Worm (Caenorhabditis elegans) whole organism, L2 larva: Measurements from ENCODE around the gene F19G12.8.
A peak's percentile ranks its signal among the peaks of the same experiment; 100 is the strongest.

Experiments used
- F13H6.1 ChIP-seq: sonication (generic microtip); optimal IDR thresholded peaks from 2 replicates; lab custom pipeline; 2016; ENCODE audit warnings: missing genetic modification characterization, missing compliant biosample characterization
- R02D3.7 ChIP-seq: fragments of 150-350 bp; optimal IDR thresholded peaks from 2 replicates; lab custom pipeline; 2014; ENCODE audit warnings: missing biosample characterization, missing genetic modification characterization
- Y55F3AM.14 ChIP-seq: fragments of 200-800 bp; sonication (Bioruptor generic); optimal IDR thresholded peaks from 2 replicates; lab custom pipeline; 2018; ENCODE audit warnings: mild to moderate bottlenecking, missing genetic modification characterization, missing compliant biosample characterization
- ZK546.5 ChIP-seq: sonication (generic microtip); optimal IDR thresholded peaks from 2 replicates; lab custom pipeline; 2017; ENCODE audit warnings: missing biosample characterization, missing genetic modification characterization
- alr-1 ChIP-seq: fragments of 150-350 bp; optimal IDR thresholded peaks from 2 replicates; lab custom pipeline; 2014; ENCODE audit warnings: missing biosample characterization, missing genetic modification characterization
- aly-2 ChIP-seq: fragments of 150-350 bp; optimal IDR thresholded peaks from 2 replicates; lab custom pipeline; 2014; ENCODE audit warnings: missing biosample characterization, missing genetic modification characterization
- ama-1 ChIP-seq: fragments of 150-350 bp; optimal IDR thresholded peaks from 2 replicates; lab custom pipeline; 2018; ENCODE audit warnings: inconsistent platforms
- blmp-1 ChIP-seq: sonication (generic microtip); optimal IDR thresholded peaks from 2 replicates; lab custom pipeline; 2017; ENCODE audit warnings: missing genetic modification characterization, mild to moderate bottlenecking, missing compliant biosample characterization, antibody characterized with exemption, moderate library complexity; ENCODE audit not compliant: insufficient read depth
- ceh-16 ChIP-seq: fragments of 150-350 bp; optimal IDR thresholded peaks from 2 replicates; lab custom pipeline; 2014; ENCODE audit warnings: missing biosample characterization, missing genetic modification characterization
- ceh-82 ChIP-seq: fragments of 150-350 bp; optimal IDR thresholded peaks from 2 replicates; lab custom pipeline; 2014; ENCODE audit warnings: missing biosample characterization, missing genetic modification characterization
- crh-2 ChIP-seq: sonication (generic microtip); optimal IDR thresholded peaks from 2 replicates; lab custom pipeline; 2017; ENCODE audit warnings: missing biosample characterization, missing genetic modification characterization
- dmd-4 ChIP-seq: sonication (generic microtip); optimal IDR thresholded peaks from 2 replicates; lab custom pipeline; 2017; ENCODE audit warnings: missing biosample characterization, missing genetic modification characterization
- elt-1 ChIP-seq: fragments of 150-350 bp; optimal IDR thresholded peaks from 2 replicates; lab custom pipeline; 2014; ENCODE audit warnings: missing biosample characterization, missing genetic modification characterization
- fos-1 ChIP-seq: fragments of 150-350 bp; optimal IDR thresholded peaks from 2 replicates; lab custom pipeline; 2014; ENCODE audit warnings: missing biosample characterization, missing genetic modification characterization
- gmeb-1 ChIP-seq: fragments of 150-350 bp; optimal IDR thresholded peaks from 2 replicates; lab custom pipeline; 2014; ENCODE audit warnings: missing biosample characterization, missing genetic modification characterization
- lin-11 ChIP-seq: fragments of 150-350 bp; sonication (generic microtip); optimal IDR thresholded peaks from 2 replicates; lab custom pipeline; 2014; ENCODE audit warnings: missing biosample characterization, missing genetic modification characterization, inconsistent platforms, mixed read lengths
- lin-13 ChIP-seq: fragments of 150-350 bp; optimal IDR thresholded peaks from 2 replicates; lab custom pipeline; 2014; ENCODE audit warnings: missing biosample characterization, missing genetic modification reagents, missing genetic modification characterization
- lin-39 ChIP-seq: fragments of 150-350 bp; optimal IDR thresholded peaks from 2 replicates; lab custom pipeline; 2014; ENCODE audit warnings: missing biosample characterization, missing genetic modification reagents, missing genetic modification characterization
- mab-5 ChIP-seq: fragments of 150-350 bp; optimal IDR thresholded peaks from 2 replicates; lab custom pipeline; 2014; ENCODE audit warnings: missing biosample characterization, missing genetic modification characterization
- mdl-1 ChIP-seq, 2 experiments: fragments of 150-350 bp in 1 of 2; sonication (generic microtip) in 1 of 2; optimal IDR thresholded peaks; 2 replicates each; lab custom pipeline; 2017; ENCODE audit warnings: missing biosample characterization in 2 of 2, missing genetic modification characterization in 2 of 2
- nhr-10 ChIP-seq: sonication (generic microtip); optimal IDR thresholded peaks from 2 replicates; lab custom pipeline; 2017; ENCODE audit warnings: missing biosample characterization, missing genetic modification characterization
- nhr-11 ChIP-seq: fragments of 150-350 bp; optimal IDR thresholded peaks from 2 replicates; lab custom pipeline; 2014; ENCODE audit warnings: missing biosample characterization, missing genetic modification characterization
- nhr-12 ChIP-seq: fragments of 150-350 bp; optimal IDR thresholded peaks from 2 replicates; lab custom pipeline; 2014; ENCODE audit warnings: missing biosample characterization, missing genetic modification characterization
- nhr-129 ChIP-seq: fragments of 150-350 bp; optimal IDR thresholded peaks from 2 replicates; lab custom pipeline; 2014; ENCODE audit warnings: missing biosample characterization, missing genetic modification characterization
- nhr-21 ChIP-seq: fragments of 150-350 bp; optimal IDR thresholded peaks from 2 replicates; lab custom pipeline; 2014; ENCODE audit warnings: missing biosample characterization, missing genetic modification characterization
- nhr-23 ChIP-seq: fragments of 150-350 bp; optimal IDR thresholded peaks from 2 replicates; lab custom pipeline; 2014; ENCODE audit warnings: missing biosample characterization, missing genetic modification reagents, missing genetic modification characterization
- nhr-25 ChIP-seq: fragments of 150-350 bp; sonication (generic microtip); optimal IDR thresholded peaks from 3 replicates; lab custom pipeline; 2014; ENCODE audit warnings: missing biosample characterization, missing genetic modification characterization
- nhr-6 ChIP-seq: fragments of 150-350 bp; optimal IDR thresholded peaks from 2 replicates; lab custom pipeline; 2014; ENCODE audit warnings: missing biosample characterization, missing genetic modification characterization
- nhr-77 ChIP-seq: fragments of 150-350 bp; optimal IDR thresholded peaks from 2 replicates; lab custom pipeline; 2014; ENCODE audit warnings: missing biosample characterization, missing genetic modification characterization
- peb-1 ChIP-seq: fragments of 150-350 bp; optimal IDR thresholded peaks from 2 replicates; lab custom pipeline; 2014; ENCODE audit warnings: missing biosample characterization, missing genetic modification characterization
- skn-1 ChIP-seq: sonication (generic microtip); optimal IDR thresholded peaks from 2 replicates; lab custom pipeline; 2017; ENCODE audit warnings: missing biosample characterization, missing genetic modification characterization
- sma-3 ChIP-seq: sonication (generic microtip); optimal IDR thresholded peaks from 2 replicates; lab custom pipeline; 2016; ENCODE audit warnings: missing genetic modification reagents, missing genetic modification characterization, missing compliant biosample characterization
- sma-9 ChIP-seq, 2 experiments: fragments of 150-350 bp in 1 of 2; sonication (generic microtip) in 1 of 2; optimal IDR thresholded peaks; 2 replicates each; lab custom pipeline; 2014 to 2016; ENCODE audit warnings: missing genetic modification characterization in 2 of 2, mild to moderate bottlenecking in 1 of 2, missing biosample characterization in 1 of 2, missing compliant biosample characterization in 1 of 2, missing genetic modification reagents in 1 of 2, moderate library complexity in 1 of 2
- snpc-4 ChIP-seq: fragments of 150-350 bp; optimal IDR thresholded peaks from 2 replicates; lab custom pipeline; 2014; ENCODE audit warnings: missing biosample characterization, missing genetic modification characterization
- unc-39 ChIP-seq: fragments of 150-350 bp; optimal IDR thresholded peaks from 2 replicates; lab custom pipeline; 2014; ENCODE audit warnings: missing biosample characterization, missing genetic modification characterization
- unc-55 ChIP-seq: fragments of 150-350 bp; sonication (generic microtip); optimal IDR thresholded peaks from 3 replicates; lab custom pipeline; 2014; ENCODE audit warnings: missing biosample characterization, missing genetic modification reagents, missing genetic modification characterization
- zag-1 ChIP-seq: fragments of 150-350 bp; optimal IDR thresholded peaks from 2 replicates; lab custom pipeline; 2014; ENCODE audit warnings: missing biosample characterization, missing genetic modification characterization
- ztf-1 ChIP-seq: fragments of 200-800 bp; sonication (Bioruptor generic); conservative IDR thresholded peaks from 2 replicates; pipeline ENCODE4 v1.3.6; 2022; ENCODE audit warnings: missing genetic modification characterization, missing compliant biosample characterization
- ztf-11 ChIP-seq: sonication (generic microtip); optimal IDR thresholded peaks from 2 replicates; lab custom pipeline; 2017; ENCODE audit warnings: missing biosample characterization, missing genetic modification characterization

The F19G12.8 gene

DNA sequence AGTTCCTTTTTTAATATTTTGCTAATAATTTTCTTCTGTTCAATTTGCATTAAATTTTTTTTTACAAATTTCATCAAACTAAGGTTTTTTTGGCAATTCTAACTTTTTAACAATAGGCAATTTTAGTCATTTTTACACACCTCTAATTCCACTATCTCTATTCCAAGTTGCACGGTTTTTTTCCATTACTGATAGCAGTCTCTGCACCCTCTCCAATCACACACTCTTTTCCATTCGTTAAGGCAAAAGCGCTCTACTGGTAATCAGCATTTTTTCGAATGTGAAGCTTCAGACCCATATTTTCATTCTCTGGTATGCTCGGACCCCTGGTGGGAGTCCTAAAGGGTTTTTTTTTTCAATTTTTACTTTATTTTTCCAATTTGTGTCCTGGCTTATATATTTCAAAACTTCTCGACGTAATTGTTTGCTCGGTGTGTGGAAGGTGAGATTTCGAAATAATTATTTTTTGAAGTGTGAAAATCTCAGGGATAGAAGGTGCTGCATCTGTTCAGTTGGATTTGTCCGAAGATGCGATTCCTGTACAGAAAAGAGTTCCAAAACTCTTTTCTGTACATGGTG lies at the start of gene F19G12.8, which contains the start of gene F19G12.4:
TSS of gene F19G12.8 (plus strand) at position 545 of the 579 bp plus-strand sequence.
TSS of gene F19G12.4 (plus strand) at position 529 of the 579 bp plus-strand sequence.
- TF ChIP-seq fos-1 (tag; lab: Kevin White, UChicago) (peak; percentile 37), lin-13 (GFP tag; lab: Kevin White, UChicago) (no peak), nhr-129 (no peak), Y55F3AM.14 (GFP tag; lab: Kevin White, UChicago) (no peak), nhr-25 (tag; lab: Kevin White, UChicago) (no peak), gmeb-1 (no peak), skn-1 (tag; lab: Kevin White, UChicago) (peak; percentile 27), crh-2 (peak; percentile 2)

DNA sequence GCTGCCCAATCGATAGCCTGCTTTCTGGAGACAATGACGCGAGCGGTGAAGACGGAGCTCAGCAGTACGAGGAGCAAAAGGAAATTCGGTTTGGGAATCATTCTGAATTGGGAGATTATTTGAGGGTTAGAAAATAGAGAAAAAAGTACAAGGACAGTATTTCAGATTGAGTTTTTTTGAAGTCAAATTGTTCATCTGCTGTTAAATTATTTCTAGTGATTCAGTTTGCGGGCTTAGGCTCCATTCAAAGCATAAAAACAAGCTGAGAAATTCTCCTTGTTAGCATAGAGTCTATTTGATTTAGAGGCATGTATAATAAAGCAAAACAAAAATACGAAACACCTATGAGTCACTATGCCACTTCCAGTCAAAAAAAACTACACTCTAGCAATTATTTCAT lies 49.7 kb upstream of the F19G12.8 start, which contains the start of gene dgn-2:
TSS of gene dgn-2 (minus strand) at position 101 of the 400 bp plus-strand sequence.
- TF ChIP-seq unc-55, result no peak

DNA sequence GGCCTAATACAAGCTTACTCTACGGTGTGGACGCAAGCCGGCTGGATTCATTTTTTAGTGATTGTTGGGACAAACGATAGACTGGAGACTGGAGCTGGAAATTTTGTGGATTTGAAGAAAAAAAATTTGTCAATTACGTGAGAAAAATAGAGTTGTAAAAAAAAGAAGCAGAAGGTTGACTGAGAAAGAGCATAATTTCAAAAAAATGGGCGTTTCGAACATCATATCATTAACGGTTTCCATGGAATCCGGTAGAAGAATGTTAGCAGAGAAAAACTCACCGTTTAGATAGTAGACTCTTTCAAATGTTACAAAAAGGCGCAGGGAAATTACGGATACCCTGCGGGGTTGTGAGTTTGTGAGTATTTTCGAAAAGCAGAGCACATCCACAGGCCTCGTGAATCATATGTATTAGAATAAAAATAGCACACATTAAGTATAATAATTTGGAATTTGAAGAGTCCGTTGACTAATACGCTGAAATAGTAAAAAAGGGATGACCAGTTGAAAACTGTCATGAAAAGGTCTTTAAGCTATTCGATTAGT lies 46.3 kb upstream of the F19G12.8 start, which contains the start of gene F56C3.7:
TSS of gene F56C3.7 (minus strand) at position 51 of the 546 bp plus-strand sequence.
- no peak for TF ChIP-seq alr-1 (tag; lab: Kevin White, UChicago)
- TF ChIP-seq nhr-12 (tag; lab: Kevin White, UChicago), result no peak
- no peak for TF ChIP-seq ceh-16 (tag; lab: Kevin White, UChicago)
- TF ChIP-seq gmeb-1, result peak; percentile 4
- no peak for TF ChIP-seq unc-55

DNA sequence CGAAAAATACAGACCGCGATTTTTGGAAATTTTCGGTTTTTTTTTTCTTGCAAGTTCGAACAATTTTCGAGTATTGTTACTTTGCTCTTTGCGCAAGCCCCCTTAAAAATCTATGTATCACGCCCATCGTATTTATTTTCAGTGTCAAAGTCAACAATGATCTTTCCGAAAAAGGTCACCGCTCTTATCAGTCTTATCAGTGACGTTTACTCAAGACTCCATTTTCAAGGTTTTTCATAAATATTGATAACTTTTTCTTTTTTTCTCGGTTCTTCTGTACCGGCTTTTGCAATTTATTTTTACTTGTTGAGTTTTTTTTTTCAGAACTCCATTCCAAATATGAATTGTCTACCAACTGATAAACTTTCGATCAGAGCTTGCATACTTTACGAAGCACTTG lies 45.4 kb upstream of the F19G12.8 start, which contains the start of gene fbxa-190:
TSS of gene fbxa-190 (plus strand) at position 325 of the 400 bp plus-strand sequence.
- TF ChIP-seq fos-1 (tag; lab: Kevin White, UChicago), result peak; percentile 72
- peak; percentile 49 for TF ChIP-seq sma-9 (GFP tag; optimal IDR thresholded peaks at IDR 0.05; lab: Kevin White, UChicago)
- TF ChIP-seq sma-9 (tag; optimal IDR thresholded peaks at IDR 0.05; lab: Kevin White, UChicago), result no peak
- no peak for TF ChIP-seq R02D3.7 (tag; lab: Kevin White, UChicago)

DNA sequence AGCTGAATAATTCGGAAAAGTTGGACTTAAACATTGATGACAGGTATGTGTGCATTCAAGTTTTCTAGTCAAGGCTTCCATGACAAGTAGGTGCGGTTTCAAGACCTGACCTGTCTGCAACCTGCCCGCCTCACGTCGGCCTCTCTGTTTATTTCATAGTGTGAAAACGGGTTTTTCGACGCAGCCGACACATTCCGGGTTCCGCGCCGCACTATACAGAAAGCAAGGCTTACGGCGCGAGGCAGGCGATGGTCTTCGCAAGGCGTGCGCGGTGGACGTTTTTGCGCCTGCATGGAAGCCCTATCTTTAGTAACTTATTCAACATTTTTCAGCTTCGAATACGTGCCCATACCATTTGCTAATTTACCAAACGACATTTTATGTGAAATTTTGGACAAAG lies 44.7 kb upstream of the F19G12.8 start:
- TF ChIP-seq snpc-4 (tag; lab: Kevin White, UChicago) (peak; percentile 11), crh-2 (no peak), ZK546.5 (tag; lab: Kevin White, UChicago) (no peak), peb-1 (tag; lab: Kevin White, UChicago) (no peak)

DNA sequence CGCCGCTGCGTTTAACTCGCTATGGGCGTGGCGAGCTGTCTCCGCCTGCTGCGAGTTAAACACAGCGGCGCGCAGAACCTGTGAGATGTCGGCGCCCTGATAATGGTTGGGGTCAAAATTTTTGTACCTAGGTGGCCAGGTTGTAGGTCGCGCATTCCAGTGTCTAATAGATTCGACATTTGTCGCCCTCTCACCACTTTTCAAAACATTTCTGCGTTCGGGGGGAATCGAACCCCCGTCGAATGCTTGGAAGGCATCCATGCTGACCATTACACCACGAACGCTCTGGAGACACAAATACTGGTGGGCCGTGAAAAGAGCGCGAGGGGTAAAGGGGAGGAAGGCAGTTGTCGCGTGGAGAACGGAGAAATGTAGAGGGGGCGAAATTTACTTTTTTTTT lies 37.7 kb upstream of the F19G12.8 start:
- peak; percentile 56 for TF ChIP-seq sma-9 (GFP tag; optimal IDR thresholded peaks at IDR 0.05; lab: Kevin White, UChicago)
- no peak for TF ChIP-seq sma-9 (tag; optimal IDR thresholded peaks at IDR 0.05; lab: Kevin White, UChicago)
- TF ChIP-seq aly-2 (tag; lab: Kevin White, UChicago), result no peak
- TF ChIP-seq nhr-10 (tag; lab: Kevin White, UChicago), result no peak
- TF ChIP-seq ZK546.5 (tag; lab: Kevin White, UChicago), result no peak
- TF ChIP-seq ztf-1 (GFP tag; lab: Robert Waterston, UW), result no peak
- peak; percentile 43 for TF ChIP-seq snpc-4 (tag; lab: Kevin White, UChicago)
- peak; percentile 65 for TF ChIP-seq lin-11 (tag; lab: Kevin White, UChicago)
- TF ChIP-seq lin-39 (tag; lab: Kevin White, UChicago), result no peak
- peak in 1 of 2 experiments; percentile 33 for TF ChIP-seq mdl-1 (tag; optimal IDR thresholded peaks at IDR 0.05; lab: Kevin White, UChicago)
- no peak for TF ChIP-seq R02D3.7 (tag; lab: Kevin White, UChicago)
- TF ChIP-seq nhr-12 (tag; lab: Kevin White, UChicago), result no peak
- peak; percentile 1 for TF ChIP-seq nhr-77 (tag; lab: Kevin White, UChicago)
- TF ChIP-seq nhr-129, result peak; percentile 69
- TF ChIP-seq sma-3 (GFP tag; lab: Kevin White, UChicago), result peak; percentile 46
- TF ChIP-seq alr-1 (tag; lab: Kevin White, UChicago), result no peak
- TF ChIP-seq nhr-25 (tag; lab: Kevin White, UChicago), result no peak
- TF ChIP-seq nhr-6 (tag; lab: Kevin White, UChicago), result no peak
- no peak for TF ChIP-seq mab-5 (tag; lab: Kevin White, UChicago)
- TF ChIP-seq skn-1 (tag; lab: Kevin White, UChicago), result no peak
- TF ChIP-seq unc-55, result peak; percentile 32
- no peak for TF ChIP-seq ceh-82
- TF ChIP-seq dmd-4 (tag; lab: Kevin White, UChicago), result no peak
- peak; percentile 21 for TF ChIP-seq zag-1 (tag; lab: Kevin White, UChicago)
- TF ChIP-seq nhr-11 (tag; lab: Kevin White, UChicago), result no peak
- no peak for TF ChIP-seq blmp-1
- TF ChIP-seq unc-39 (tag; lab: Kevin White, UChicago), result no peak
- peak; percentile 64 for TF ChIP-seq F13H6.1
- TF ChIP-seq ceh-16 (tag; lab: Kevin White, UChicago), result no peak
- TF ChIP-seq Y55F3AM.14 (GFP tag; lab: Kevin White, UChicago), result peak; percentile 45
- peak; percentile 70 for TF ChIP-seq lin-13 (GFP tag; lab: Kevin White, UChicago)
- TF ChIP-seq ama-1 (lab: Kevin White, UChicago), result no peak
- TF ChIP-seq ztf-11 (tag; lab: Kevin White, UChicago), result no peak
- TF ChIP-seq elt-1, result no peak
- no peak for TF ChIP-seq nhr-23 (tag; lab: Kevin White, UChicago)
- peak; percentile 67 for TF ChIP-seq nhr-21 (tag; lab: Kevin White, UChicago)
